Worm (Caenorhabditis elegans) whole organism, L1 larva: Measurements from ENCODE around the gene lcmt-1.

Experiments used
- C16A3.4 ChIP-seq: fragments of 150-350 bp; optimal IDR thresholded peaks from 2 replicates; lab custom pipeline; 2014; ENCODE audit warnings: missing biosample characterization, missing genetic modification characterization
- F16B12.6 ChIP-seq: fragments of 150-350 bp; optimal IDR thresholded peaks from 2 replicates; lab custom pipeline; 2014; ENCODE audit warnings: missing biosample characterization, missing genetic modification characterization
- Y116A8C.19 ChIP-seq: sonication (generic microtip); optimal IDR thresholded peaks from 2 replicates; lab custom pipeline; 2016; ENCODE audit warnings: missing compliant biosample characterization, missing genetic modification characterization, borderline replicate concordance
- alr-1 ChIP-seq: fragments of 200-800 bp; sonication (Bioruptor generic); optimal IDR thresholded peaks from 2 replicates; lab custom pipeline; 2018; ENCODE audit warnings: borderline replicate concordance, mild to moderate bottlenecking, missing genetic modification characterization, missing compliant biosample characterization
- aly-2 ChIP-seq: fragments of 150-350 bp; optimal IDR thresholded peaks from 2 replicates; lab custom pipeline; 2014; ENCODE audit warnings: missing biosample characterization, missing genetic modification characterization
- blmp-1 ChIP-seq: fragments of 150-350 bp; optimal IDR thresholded peaks from 2 replicates; lab custom pipeline; 2014; ENCODE audit warnings: missing biosample characterization, missing genetic modification characterization
- ceh-63 ChIP-seq: fragments of 200-800 bp; sonication (Bioruptor generic); optimal IDR thresholded peaks from 2 replicates; lab custom pipeline; 2018; ENCODE audit warnings: mild to moderate bottlenecking, missing genetic modification characterization, missing compliant biosample characterization
- ceh-8 ChIP-seq: fragments of 200-800 bp; sonication (Bioruptor generic); optimal IDR thresholded peaks from 2 replicates; lab custom pipeline; 2018; ENCODE audit warnings: mild to moderate bottlenecking, missing genetic modification characterization, moderate library complexity, missing compliant biosample characterization
- ceh-82 ChIP-seq, 3 experiments: fragments of 150-350 bp in 1 of 3; sonication (generic microtip) in 2 of 3; optimal IDR thresholded peaks; 2 replicates each; lab custom pipeline; 2014 to 2017; ENCODE audit warnings: missing biosample characterization in 3 of 3, missing genetic modification characterization in 3 of 3
- ceh-88 ChIP-seq: fragments of 200-800 bp; sonication (Bioruptor generic); IDR thresholded peaks from 2 replicates; pipeline ENCODE4 v1.3.6; 2022; ENCODE audit warnings: missing genetic modification characterization, missing compliant biosample characterization
- ceh-90 ChIP-seq: sonication (generic microtip); optimal IDR thresholded peaks from 2 replicates; lab custom pipeline; 2016; ENCODE audit warnings: missing genetic modification characterization, missing compliant biosample characterization
- ces-1 ChIP-seq: fragments of 150-350 bp; optimal IDR thresholded peaks from 2 replicates; lab custom pipeline; 2014; ENCODE audit warnings: missing biosample characterization, missing genetic modification reagents, missing genetic modification characterization
- dpl-1 ChIP-seq, 3 experiments: fragments of 150-350 bp in 2 of 3; sonication (generic microtip) in 1 of 3; optimal IDR thresholded peaks; 2 replicates each; lab custom pipeline; 2014 to 2017; ENCODE audit warnings: missing biosample characterization in 3 of 3, missing genetic modification characterization in 3 of 3, missing genetic modification reagents in 3 of 3
- dsc-1 ChIP-seq: sonication (generic microtip); optimal IDR thresholded peaks from 2 replicates; lab custom pipeline; 2016; ENCODE audit warnings: mild to moderate bottlenecking, missing genetic modification characterization, missing compliant biosample characterization
- efl-1 ChIP-seq, 4 experiments: fragments of 150-350 bp; optimal IDR thresholded peaks in 3 of 4; peaks in 1 of 4; 1 replicate in 1 of 4; 2 replicates in 3 of 4; lab custom pipeline; 2014; ENCODE audit warnings: missing biosample characterization in 2 of 4, missing genetic modification characterization in 2 of 4, missing genetic modification reagents in 2 of 4
- efl-3 ChIP-seq: fragments of 200-800 bp; sonication (Bioruptor generic); optimal IDR thresholded peaks from 2 replicates; lab custom pipeline; 2018; ENCODE audit warnings: mild to moderate bottlenecking, missing genetic modification characterization, missing compliant biosample characterization
- egl-27 ChIP-seq, 2 experiments: fragments of 150-350 bp in 1 of 2; sonication (generic microtip); optimal IDR thresholded peaks; 3 replicates each; lab custom pipeline; 2017 to 2018; ENCODE audit warnings: missing biosample characterization in 2 of 2, missing genetic modification characterization in 2 of 2, missing genetic modification reagents in 2 of 2
- fos-1 ChIP-seq: fragments of 150-350 bp; optimal IDR thresholded peaks from 2 replicates; lab custom pipeline; 2014; ENCODE audit warnings: missing biosample characterization, missing genetic modification characterization
- hlh-17 ChIP-seq: fragments of 200-800 bp; sonication (Bioruptor generic); optimal IDR thresholded peaks from 2 replicates; lab custom pipeline; 2018; ENCODE audit warnings: missing genetic modification characterization, mild to moderate bottlenecking, missing compliant biosample characterization, moderate library complexity, borderline replicate concordance
- hpl-2 ChIP-seq: fragments of 150-350 bp; optimal IDR thresholded peaks from 2 replicates; lab custom pipeline; 2014; ENCODE audit warnings: missing biosample characterization, missing genetic modification reagents, missing genetic modification characterization
- irx-1 ChIP-seq: sonication (generic microtip); optimal IDR thresholded peaks from 2 replicates; lab custom pipeline; 2016; ENCODE audit warnings: missing genetic modification characterization, missing compliant biosample characterization
- isw-1 ChIP-seq: fragments of 200-800 bp; sonication (Bioruptor generic); IDR thresholded peaks from 2 replicates; pipeline ENCODE4 v1.3.6; 2022; ENCODE audit warnings: missing genetic modification characterization, missing compliant biosample characterization
- lin-14 ChIP-seq: fragments of 200-800 bp; sonication (Bioruptor generic); optimal IDR thresholded peaks from 2 replicates; lab custom pipeline; 2018; ENCODE audit warnings: mild to moderate bottlenecking, missing genetic modification characterization, moderate library complexity, missing compliant biosample characterization
- lin-15B ChIP-seq: fragments of 150-350 bp; sonication (generic microtip); optimal IDR thresholded peaks from 3 replicates; lab custom pipeline; 2014; ENCODE audit warnings: missing biosample characterization, missing genetic modification characterization
- lin-35 ChIP-seq, 2 experiments: fragments of 150-350 bp; optimal IDR thresholded peaks; 2 replicates each; lab custom pipeline; 2014; ENCODE audit warnings: missing biosample characterization in 2 of 2, missing genetic modification characterization in 2 of 2, missing genetic modification reagents in 2 of 2
- lir-3 ChIP-seq: sonication (generic microtip); optimal IDR thresholded peaks from 2 replicates; lab custom pipeline; 2016; ENCODE audit warnings: mild to moderate bottlenecking, missing genetic modification characterization, moderate library complexity, missing compliant biosample characterization; ENCODE audit not compliant: poor library complexity
- lsy-2 ChIP-seq, 2 experiments: fragments of 150-350 bp; optimal IDR thresholded peaks; 2 replicates each; lab custom pipeline; 2014; ENCODE audit warnings: missing biosample characterization in 2 of 2, missing genetic modification characterization in 2 of 2
- mef-2 ChIP-seq: fragments of 150-350 bp; optimal IDR thresholded peaks from 2 replicates; lab custom pipeline; 2014; ENCODE audit warnings: missing biosample characterization, missing genetic modification characterization
- mep-1 ChIP-seq: fragments of 150-350 bp; optimal IDR thresholded peaks from 2 replicates; lab custom pipeline; 2014; ENCODE audit warnings: missing biosample characterization, missing genetic modification characterization
- nhr-11 ChIP-seq: fragments of 150-350 bp; optimal IDR thresholded peaks from 2 replicates; lab custom pipeline; 2014; ENCODE audit warnings: missing biosample characterization, missing genetic modification characterization
- nhr-12 ChIP-seq: sonication (generic microtip); optimal IDR thresholded peaks from 2 replicates; lab custom pipeline; 2017; ENCODE audit warnings: missing biosample characterization, missing genetic modification characterization
- nhr-19 ChIP-seq: fragments of 200-800 bp; sonication (Bioruptor generic); conservative IDR thresholded peaks from 2 replicates; pipeline ENCODE4 v1.3.6; 2022; ENCODE audit warnings: missing genetic modification characterization, missing compliant biosample characterization
- nhr-20 ChIP-seq: sonication (generic microtip); optimal IDR thresholded peaks from 2 replicates; lab custom pipeline; 2016; ENCODE audit warnings: mild to moderate bottlenecking, missing genetic modification characterization, missing compliant biosample characterization
- nhr-237 ChIP-seq: fragments of 150-350 bp; optimal IDR thresholded peaks from 2 replicates; lab custom pipeline; 2014; ENCODE audit warnings: missing biosample characterization, missing genetic modification characterization
- nhr-71 ChIP-seq: sonication (generic microtip); optimal IDR thresholded peaks from 2 replicates; lab custom pipeline; 2016; ENCODE audit warnings: mild to moderate bottlenecking, missing genetic modification characterization, moderate library complexity, missing compliant biosample characterization
- nhr-76 ChIP-seq: sonication (generic microtip); optimal IDR thresholded peaks from 2 replicates; lab custom pipeline; 2017; ENCODE audit warnings: missing biosample characterization, missing genetic modification characterization
- nhr-90 ChIP-seq: sonication (generic microtip); optimal IDR thresholded peaks from 2 replicates; lab custom pipeline; 2016; ENCODE audit warnings: mild to moderate bottlenecking, missing genetic modification characterization, missing compliant biosample characterization; ENCODE audit not compliant: poor library complexity
- pag-3 ChIP-seq: sonication (generic microtip); optimal IDR thresholded peaks from 2 replicates; lab custom pipeline; 2017; ENCODE audit warnings: missing genetic modification characterization, mild to moderate bottlenecking, missing compliant biosample characterization, antibody characterized with exemption, borderline replicate concordance; ENCODE audit not compliant: insufficient read depth
- rnt-1 ChIP-seq: sonication (generic microtip); optimal IDR thresholded peaks from 2 replicates; lab custom pipeline; 2016; ENCODE audit warnings: mild to moderate bottlenecking, missing genetic modification characterization, moderate library complexity, missing compliant biosample characterization
- snu-23 ChIP-seq: sonication (generic microtip); optimal IDR thresholded peaks from 2 replicates; lab custom pipeline; 2016; ENCODE audit warnings: missing genetic modification characterization, missing compliant biosample characterization
- sox-4 ChIP-seq: sonication (generic microtip); optimal IDR thresholded peaks from 2 replicates; lab custom pipeline; 2016; ENCODE audit warnings: missing genetic modification characterization, missing compliant biosample characterization
- sup-37 ChIP-seq: fragments of 200-800 bp; sonication (Bioruptor generic); optimal IDR thresholded peaks from 2 replicates; lab custom pipeline; 2018; ENCODE audit warnings: mild to moderate bottlenecking, missing genetic modification characterization, missing compliant biosample characterization
- swsn-7 ChIP-seq: sonication (generic microtip); optimal IDR thresholded peaks from 2 replicates; lab custom pipeline; 2016; ENCODE audit warnings: missing genetic modification characterization, missing compliant biosample characterization
- unc-30 ChIP-seq: sonication (generic microtip); optimal IDR thresholded peaks from 2 replicates; lab custom pipeline; 2017; ENCODE audit warnings: missing biosample characterization, missing genetic modification characterization
- unc-86 ChIP-seq: sonication (generic microtip); optimal IDR thresholded peaks from 2 replicates; lab custom pipeline; 2016; ENCODE audit warnings: missing genetic modification characterization, missing compliant biosample characterization
- unc-98 ChIP-seq: fragments of 200-800 bp; sonication (Bioruptor generic); IDR thresholded peaks from 2 replicates; pipeline ENCODE4 v1.3.6; 2022; ENCODE audit warnings: missing genetic modification characterization, missing compliant biosample characterization
- vab-15 ChIP-seq: sonication (generic microtip); optimal IDR thresholded peaks from 2 replicates; lab custom pipeline; 2017; ENCODE audit warnings: missing genotype, mild to moderate bottlenecking, missing genetic modification characterization, missing compliant biosample characterization
- ztf-11 ChIP-seq, 2 experiments: sonication (generic microtip); optimal IDR thresholded peaks; 2 replicates each; lab custom pipeline; 2016 to 2017; ENCODE audit warnings: missing genetic modification characterization in 2 of 2, missing biosample characterization in 1 of 2, missing compliant biosample characterization in 1 of 2

The lcmt-1 gene

DNA sequence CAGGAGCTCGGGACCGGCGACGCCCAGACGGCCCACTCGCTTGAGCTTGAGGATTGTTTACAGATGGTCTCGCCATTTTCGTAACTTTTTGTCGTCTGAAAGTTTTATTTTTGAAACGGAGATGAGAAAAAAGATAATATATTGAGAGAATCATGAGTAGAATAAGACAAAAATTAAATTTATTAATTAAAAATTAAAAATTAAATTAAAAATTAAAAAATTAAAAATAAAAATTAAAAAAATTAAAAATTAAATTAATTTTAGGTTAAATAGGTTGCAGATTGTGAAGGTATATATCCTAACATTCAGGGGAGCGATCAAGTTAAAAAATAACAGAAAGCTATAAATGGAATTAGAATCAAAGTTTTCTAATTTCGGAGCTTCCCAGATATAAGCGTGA is 36.5 kb downstream of the lcmt-1 start, which contains the start of gene B0284.3:
Gene B0284.3, minus strand, starts transcription at position 101 of the 400 bp plus-strand sequence.
- TF ChIP-seq hlh-17 (GFP tag; lab: Kevin White, UChicago) (no peak), nhr-12 (tag; lab: Kevin White, UChicago) (no peak), lin-15B (tag; lab: Kevin White, UChicago) (no peak), vab-15 (no peak), aly-2 (tag; lab: Kevin White, UChicago) (no peak), ztf-11 (tag; optimal IDR thresholded peaks at IDR 0.05; lab: Kevin White, UChicago) (no peak), lir-3 (tag; lab: Kevin White, UChicago) (no peak), alr-1 (tag; lab: Kevin White, UChicago) (no peak), blmp-1 (tag; lab: Kevin White, UChicago) (no peak), mep-1 (tag; lab: Kevin White, UChicago) (no peak)

ce11 chrIII:4380835-4381234 is 37.6 kb downstream of the lcmt-1 start:
- TF ChIP-seq lsy-2 (tag; optimal IDR thresholded peaks at IDR 0.05; lab: Kevin White, UChicago) (peak in 1 of 2 experiments; percentile 54), sox-4 (tag; lab: Kevin White, UChicago) (no peak), dsc-1 (tag; lab: Kevin White, UChicago) (no peak), pag-3 (tag; lab: Kevin White, UChicago) (no peak), unc-98 (GFP tag; lab: Robert Waterston, UW) (no peak), egl-27 (tag; optimal IDR thresholded peaks at IDR 0.05; lab: Kevin White, UChicago) (no peak), aly-2 (tag; lab: Kevin White, UChicago) (no peak), snu-23 (no peak), irx-1 (tag; lab: Kevin White, UChicago) (no peak), nhr-71 (tag; lab: Kevin White, UChicago) (no peak), ceh-8 (GFP tag; lab: Kevin White, UChicago) (no peak), dpl-1 (GFP tag; optimal IDR thresholded peaks at IDR 0.05; lab: Kevin White, UChicago) (peak in 1 of 3 experiments; percentile 43), fos-1 (tag; lab: Kevin White, UChicago) (no peak), nhr-12 (tag; lab: Kevin White, UChicago) (no peak), lin-14 (no peak), nhr-90 (tag; lab: Kevin White, UChicago) (no peak), C16A3.4 (no peak), ceh-90 (no peak), rnt-1 (peak; percentile 42), ceh-82 (tag; optimal IDR thresholded peaks at IDR 0.05; lab: Kevin White, UChicago) (peak in 1 of 3 experiments; percentile 43), efl-1 (optimal IDR thresholded peaks at IDR 0.05; lab: Kevin White, UChicago) (peak; percentile 51 to 53), efl-1 (GFP tag; optimal IDR thresholded peaks at IDR 0.05 in 1 of 2; lab: Kevin White, UChicago) (peak; percentile 52 to 90), blmp-1 (tag; lab: Kevin White, UChicago) (no peak), sup-37 (no peak), lin-35 (GFP tag; optimal IDR thresholded peaks at IDR 0.05; lab: Kevin White, UChicago) (peak in 1 of 2 experiments; percentile 48), nhr-19 (GFP tag; lab: Robert Waterston, UW) (peak; percentile 9; the same call in 1 of the 2 replicates), Y116A8C.19 (tag; lab: Kevin White, UChicago) (no peak), nhr-237 (tag; lab: Kevin White, UChicago) (no peak), ceh-63 (GFP tag; lab: Kevin White, UChicago) (no peak), lin-15B (tag; lab: Kevin White, UChicago) (no peak), nhr-76 (tag; lab: Kevin White, UChicago) (no peak), ces-1 (GFP tag; lab: Kevin White, UChicago) (no peak), hlh-17 (GFP tag; lab: Kevin White, UChicago) (no peak), mef-2 (tag; lab: Kevin White, UChicago) (no peak), unc-86 (tag; lab: Kevin White, UChicago) (no peak), ceh-88 (GFP tag; lab: Robert Waterston, UW) (no peak), lir-3 (tag; lab: Kevin White, UChicago) (no peak), mep-1 (tag; lab: Kevin White, UChicago) (peak; percentile 42), swsn-7 (peak; percentile 13), nhr-11 (tag; lab: Kevin White, UChicago) (no peak), efl-3 (GFP tag; lab: Kevin White, UChicago) (no peak), unc-30 (tag; lab: Kevin White, UChicago) (no peak), hpl-2 (no peak), isw-1 (no peak), F16B12.6 (peak; percentile 78), nhr-20 (tag; lab: Kevin White, UChicago) (no peak), vab-15 (no peak)
